Fruit fly (Drosophila melanogaster) whole organism, wandering third instar larva: ENCODE measurements around the gene Prosbeta4R2.

Source experiments
- CrebA ChIP-seq: fragments of 200-800 bp; sonication (Bioruptor generic); optimal IDR thresholded peaks from 2 replicates; lab custom pipeline; 2016; ENCODE audit warnings: missing biosample characterization, mild to moderate bottlenecking, missing genetic modification characterization, borderline replicate concordance
- Hr83 ChIP-seq: fragments of 200-300 bp; sonication (Bioruptor generic); optimal IDR thresholded peaks from 2 replicates; lab custom pipeline; 2016; ENCODE audit warnings: missing biosample characterization, mild to moderate bottlenecking, missing genetic modification characterization, moderate library complexity; ENCODE audit not compliant: poor library complexity, severe bottlenecking
- sv ChIP-seq: fragments of 200-800 bp; sonication (Bioruptor generic); optimal IDR thresholded peaks from 3 replicates; lab custom pipeline; 2016; ENCODE audit warnings: missing biosample characterization, missing genetic modification characterization

DNA sequence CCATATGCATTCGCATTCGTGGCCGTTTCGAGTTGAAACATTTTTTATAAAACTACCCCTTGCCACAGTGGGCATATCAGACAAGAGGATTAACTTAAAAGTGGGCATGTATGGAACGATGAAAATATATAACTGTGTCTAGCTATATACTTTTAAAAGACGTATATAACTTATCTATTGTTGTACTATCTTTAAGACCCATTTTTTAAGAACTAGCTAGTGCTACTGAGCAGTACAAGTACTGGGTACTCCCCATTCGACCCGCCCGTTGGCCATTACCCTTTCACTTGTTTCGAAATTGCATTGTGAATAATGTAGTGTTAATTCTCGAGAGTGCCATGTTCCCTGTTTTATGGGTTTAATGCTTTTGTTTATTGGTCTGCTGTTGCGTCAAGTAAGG, 48.5 kb upstream of the Prosbeta4R2 start:
- TF ChIP-seq sv (GFP tag; lab: Kevin White, UChicago) (no peak), CrebA (GFP tag; lab: Kevin White, UChicago) (no peak), Hr83 (GFP tag; lab: Kevin White, UChicago) (no peak)
